Worm (Caenorhabditis elegans) whole organism, mixed stage, embryonic: ENCODE data around the gene ZK1321.1.
"Not testable (repeated sequence)": the region's sequence is repeated elsewhere in the genome, so short reads cannot be mapped to it uniquely, and the experiment has no call there.

ENCODE experiments used
- bed-3 ChIP-seq: fragments of 200-800 bp; sonication (Bioruptor generic); optimal IDR thresholded peaks from 3 replicates; lab custom pipeline; 2018; ENCODE audit warnings: mild to moderate bottlenecking, missing genetic modification characterization, moderate library complexity, missing compliant biosample characterization
- blmp-1 ChIP-seq: fragments of 150-350 bp; optimal IDR thresholded peaks from 2 replicates; lab custom pipeline; 2014; ENCODE audit warnings: missing biosample characterization, missing genetic modification characterization
- ceh-43 ChIP-seq: fragments of 200-800 bp; sonication (Bioruptor generic); optimal IDR thresholded peaks from 2 replicates; lab custom pipeline; 2018; ENCODE audit warnings: mild to moderate bottlenecking, missing genetic modification characterization, moderate library complexity, missing compliant biosample characterization
- ceh-83 ChIP-seq: fragments of 200-800 bp; sonication (Bioruptor generic); optimal IDR thresholded peaks from 2 replicates; lab custom pipeline; 2018; ENCODE audit warnings: mild to moderate bottlenecking, missing genetic modification characterization, missing compliant biosample characterization
- drap-1 ChIP-seq: fragments of 200-800 bp; sonication (Bioruptor generic); optimal IDR thresholded peaks from 3 replicates; lab custom pipeline; 2018; ENCODE audit warnings: mild to moderate bottlenecking, missing genetic modification characterization, missing compliant biosample characterization
- elt-1 ChIP-seq: sonication (generic microtip); optimal IDR thresholded peaks from 2 replicates; lab custom pipeline; 2017; ENCODE audit warnings: missing genetic modification characterization, mild to moderate bottlenecking, missing compliant biosample characterization, antibody characterized with exemption, moderate library complexity, borderline replicate concordance; ENCODE audit not compliant: insufficient read depth
- elt-3 ChIP-seq: fragments of 150-350 bp; optimal IDR thresholded peaks from 2 replicates; lab custom pipeline; 2014; ENCODE audit warnings: missing biosample characterization, missing genetic modification characterization
- flh-1 ChIP-seq: fragments of 200-800 bp; sonication (Bioruptor generic); optimal IDR thresholded peaks from 2 replicates; lab custom pipeline; 2018; ENCODE audit warnings: mild to moderate bottlenecking, missing genetic modification characterization, moderate library complexity, missing compliant biosample characterization
- ham-2 ChIP-seq: fragments of 200-800 bp; sonication (Bioruptor generic); optimal IDR thresholded peaks from 2 replicates; lab custom pipeline; 2018; ENCODE audit warnings: mild to moderate bottlenecking, missing genetic modification characterization, missing compliant biosample characterization
- hlh-1 ChIP-seq: fragments of 150-350 bp; optimal IDR thresholded peaks from 2 replicates; lab custom pipeline; 2014; ENCODE audit warnings: missing biosample characterization, missing genetic modification reagents, missing genetic modification characterization
- lin-13 ChIP-seq: fragments of 150-350 bp; optimal IDR thresholded peaks from 2 replicates; lab custom pipeline; 2014; ENCODE audit warnings: missing biosample characterization, missing genetic modification characterization
- lin-32 ChIP-seq: fragments of 200-800 bp; sonication (Bioruptor generic); optimal IDR thresholded peaks from 2 replicates; lab custom pipeline; 2018; ENCODE audit warnings: mild to moderate bottlenecking, missing genetic modification characterization, missing compliant biosample characterization
- lsy-2 ChIP-seq: fragments of 150-350 bp; optimal IDR thresholded peaks from 2 replicates; lab custom pipeline; 2014; ENCODE audit warnings: missing biosample characterization, missing genetic modification characterization
- mab-5 ChIP-seq: fragments of 150-350 bp; optimal IDR thresholded peaks from 2 replicates; lab custom pipeline; 2014; ENCODE audit warnings: missing biosample characterization, missing genetic modification characterization
- mep-1 ChIP-seq: fragments of 150-350 bp; optimal IDR thresholded peaks from 2 replicates; lab custom pipeline; 2017; ENCODE audit warnings: missing biosample characterization, missing genetic modification reagents, missing genetic modification characterization, inconsistent platforms
- nhr-12 ChIP-seq: fragments of 150-350 bp; optimal IDR thresholded peaks from 2 replicates; lab custom pipeline; 2014; ENCODE audit warnings: missing biosample characterization, missing genetic modification characterization
- nhr-2 ChIP-seq: fragments of 150-350 bp; optimal IDR thresholded peaks from 2 replicates; lab custom pipeline; 2014; ENCODE audit warnings: missing biosample characterization, missing genetic modification characterization
- nhr-237 ChIP-seq: fragments of 150-350 bp; optimal IDR thresholded peaks from 2 replicates; lab custom pipeline; 2014; ENCODE audit warnings: missing biosample characterization, missing genetic modification characterization
- nhr-28 ChIP-seq: fragments of 150-350 bp; optimal IDR thresholded peaks from 2 replicates; lab custom pipeline; 2014; ENCODE audit warnings: missing biosample characterization, missing genetic modification characterization
- nhr-76 ChIP-seq: sonication (generic microtip); optimal IDR thresholded peaks from 2 replicates; lab custom pipeline; 2017; ENCODE audit warnings: missing biosample characterization, missing genetic modification characterization
- pha-4 ChIP-seq: fragments of 150-350 bp; optimal IDR thresholded peaks from 2 replicates; lab custom pipeline; 2018; ENCODE audit warnings: missing biosample characterization, missing genetic modification reagents, missing genetic modification characterization
- snpc-4 ChIP-seq: fragments of 150-350 bp; optimal IDR thresholded peaks from 2 replicates; lab custom pipeline; 2014; ENCODE audit warnings: missing biosample characterization, missing genetic modification characterization
- sptf-1 ChIP-seq: sonication (generic microtip); optimal IDR thresholded peaks from 2 replicates; lab custom pipeline; 2017; ENCODE audit warnings: mild to moderate bottlenecking, missing genetic modification characterization, moderate library complexity, missing compliant biosample characterization
- tbx-8 ChIP-seq: fragments of 200-800 bp; sonication (Bioruptor generic); optimal IDR thresholded peaks from 2 replicates; lab custom pipeline; 2018; ENCODE audit warnings: mild to moderate bottlenecking, missing genetic modification characterization, moderate library complexity, missing compliant biosample characterization
- unc-120 ChIP-seq: sonication (generic microtip); optimal IDR thresholded peaks from 2 replicates; lab custom pipeline; 2017; ENCODE audit warnings: missing genetic modification characterization, missing compliant biosample characterization; ENCODE audit not compliant: poor library complexity, severe bottlenecking
- unc-39 ChIP-seq: fragments of 150-350 bp; optimal IDR thresholded peaks from 2 replicates; lab custom pipeline; 2014; ENCODE audit warnings: missing biosample characterization, missing genetic modification characterization
- unc-62 ChIP-seq: fragments of 150-350 bp; optimal IDR thresholded peaks from 2 replicates; lab custom pipeline; 2014; ENCODE audit warnings: missing biosample characterization, missing genetic modification reagents, missing genetic modification characterization
- zip-8 ChIP-seq: fragments of 150-350 bp; optimal IDR thresholded peaks from 2 replicates; lab custom pipeline; 2014; ENCODE audit warnings: missing biosample characterization, missing genetic modification characterization
- ztf-11 ChIP-seq: fragments of 150-350 bp; optimal IDR thresholded peaks from 2 replicates; lab custom pipeline; 2014; ENCODE audit warnings: missing biosample characterization, missing genetic modification characterization

The ZK1321.1 gene

ce11 chrII:9724464-9724863 is 29.4 kb upstream of the ZK1321.1 start, which contains the start of gene cutl-2:
Gene cutl-2, minus strand, starts transcription at chrII:9724673.
- no peak for TF ChIP-seq unc-39 (tag; lab: Kevin White, UChicago)
- peak; percentile 91 for TF ChIP-seq nhr-2 (tag; lab: Kevin White, UChicago)
- TF ChIP-seq nhr-76 = no peak
- peak; percentile 79 for TF ChIP-seq elt-1 (tag; lab: Kevin White, UChicago)

ce11 chrII:9725056-9725455 is 28.8 kb upstream of the ZK1321.1 start:
- TF ChIP-seq drap-1 (GFP tag; lab: Kevin White, UChicago) = no peak
- peak; percentile 57 for TF ChIP-seq blmp-1 (tag; lab: Kevin White, UChicago)

DNA sequence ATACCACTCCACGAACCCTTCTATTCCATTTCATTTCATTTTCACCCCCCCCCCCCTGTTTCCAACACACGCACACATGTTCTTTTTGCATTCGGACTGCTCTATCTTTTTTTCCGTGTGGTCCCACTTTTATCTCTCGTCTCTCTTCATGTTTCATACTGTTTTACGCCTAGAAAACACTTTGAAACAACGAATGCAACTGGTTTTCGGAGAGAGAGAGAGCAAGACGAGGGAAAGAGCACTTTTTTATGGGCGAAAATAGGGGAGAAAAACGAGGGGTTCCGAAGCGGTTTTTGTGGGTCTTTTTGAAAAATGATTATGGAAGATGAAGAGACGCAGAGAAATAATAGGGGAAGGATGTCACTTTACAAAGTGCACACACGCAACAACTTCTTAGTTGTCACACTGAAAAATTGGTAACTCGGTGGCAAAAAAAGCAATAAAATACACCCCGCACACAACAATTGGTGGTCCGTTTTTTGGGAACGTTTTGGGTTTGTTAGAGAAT is 26.6 kb upstream of the ZK1321.1 start:
- TF ChIP-seq lin-13 (tag; lab: Kevin White, UChicago) (no peak), lsy-2 (tag; lab: Kevin White, UChicago) (no peak), hlh-1 (peak; percentile 0), pha-4 (tag; lab: Kevin White, UChicago) (no peak)

- no peak for TF ChIP-seq zip-8 (tag; lab: Kevin White, UChicago)
- TF ChIP-seq ztf-11 (tag; lab: Kevin White, UChicago) = no peak
- no peak for TF ChIP-seq elt-1 (tag; lab: Kevin White, UChicago)
- no peak for TF ChIP-seq snpc-4 (tag; lab: Kevin White, UChicago)
- no peak for TF ChIP-seq nhr-76
- TF ChIP-seq pha-4 (tag; lab: Kevin White, UChicago) = no peak
- TF ChIP-seq lin-32 (GFP tag; lab: Kevin White, UChicago) = no peak
- no peak for TF ChIP-seq drap-1 (GFP tag; lab: Kevin White, UChicago)
- no peak for TF ChIP-seq unc-62
- TF ChIP-seq hlh-1 = no peak
- no peak for TF ChIP-seq mep-1
- no peak for TF ChIP-seq ceh-83
- no peak for TF ChIP-seq bed-3
Observed at ce11 chrII:9728506-9728905, 25.3 kb upstream of the ZK1321.1 start.

ce11 chrII:9729196-9729595 is 24.6 kb upstream of the ZK1321.1 start:
- no peak for TF ChIP-seq hlh-1
- TF ChIP-seq zip-8 (tag; lab: Kevin White, UChicago) = no peak
- TF ChIP-seq mep-1 = no peak
- no peak for TF ChIP-seq elt-1 (tag; lab: Kevin White, UChicago)
- TF ChIP-seq flh-1 = no peak
- TF ChIP-seq ceh-43 (GFP tag; lab: Kevin White, UChicago) = no peak
- TF ChIP-seq ztf-11 (tag; lab: Kevin White, UChicago) = no peak
- TF ChIP-seq mab-5 (tag; lab: Kevin White, UChicago) = no peak
- no peak for TF ChIP-seq nhr-12 (tag; lab: Kevin White, UChicago)
- no peak for TF ChIP-seq unc-62
- no peak for TF ChIP-seq nhr-237 (tag; lab: Kevin White, UChicago)
- no peak for TF ChIP-seq sptf-1
- no peak for TF ChIP-seq nhr-28
- no peak for TF ChIP-seq unc-120
- TF ChIP-seq pha-4 (tag; lab: Kevin White, UChicago) = no peak

ce11 chrII:9729866-9730265 is 24.0 kb upstream of the ZK1321.1 start:
- TF ChIP-seq elt-3 (no peak), tbx-8 (GFP tag; lab: Kevin White, UChicago) (no peak), ceh-83 (no peak), elt-1 (tag; lab: Kevin White, UChicago) (no peak)

DNA sequence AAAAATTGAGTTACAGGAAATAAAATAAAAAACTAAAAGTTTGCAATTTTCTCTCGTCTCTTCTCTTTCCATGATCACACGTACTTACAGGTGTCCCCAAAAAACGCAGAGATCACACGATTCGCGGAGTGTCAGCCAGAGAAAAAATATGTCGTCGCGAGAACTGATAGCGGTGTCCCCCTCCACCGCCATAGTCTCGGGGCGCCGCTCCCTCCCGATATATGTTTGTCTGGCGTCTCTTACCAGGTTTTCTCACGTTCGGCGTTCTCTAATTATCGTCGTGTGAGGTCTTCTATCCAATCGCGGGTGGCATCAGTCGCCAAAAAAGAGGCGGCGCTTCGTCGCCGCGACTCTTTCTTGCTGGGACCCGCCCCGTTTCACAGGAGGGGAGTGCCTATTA is 22.0 kb upstream of the ZK1321.1 start, which contains the start of gene mab-3:
TSS of gene mab-3 (plus strand) at position 328 of the 400 bp plus-strand sequence.
- TF ChIP-seq elt-3; unc-62; ham-2 (GFP tag; lab: Kevin White, UChicago): not testable (repeated sequence)
